Fruit fly (Drosophila melanogaster) S2 (cell line): ENCODE results near the gene CG15725.

ENCODE experiments used
- CG8478 ChIP-seq: fragments of >200 bp; optimal IDR thresholded peaks from 2 replicates; lab custom pipeline; 2018
- CTCF ChIP-seq, 2 experiments: fragments of >200 bp; optimal IDR thresholded peaks; 2 replicates each; lab custom pipeline; 2018

Gene CG15725

dm6 chrX:12705554-12705953 lies at the start of gene CG15725:
TSS of gene CG15725 (plus strand) at chrX:12705854.
- no peak for TF ChIP-seq CG8478 (lab: Kevin White, UChicago)
- no peak for TF ChIP-seq CTCF (optimal IDR thresholded peaks at IDR 0.05; lab: Kevin White, UChicago)

dm6 chrX:12658400-12658998 lies 47.2 kb upstream of the CG15725 start:
- TF ChIP-seq CTCF (optimal IDR thresholded peaks at IDR 0.05; lab: Kevin White, UChicago) (no peak), CG8478 (lab: Kevin White, UChicago) (no peak)

DNA sequence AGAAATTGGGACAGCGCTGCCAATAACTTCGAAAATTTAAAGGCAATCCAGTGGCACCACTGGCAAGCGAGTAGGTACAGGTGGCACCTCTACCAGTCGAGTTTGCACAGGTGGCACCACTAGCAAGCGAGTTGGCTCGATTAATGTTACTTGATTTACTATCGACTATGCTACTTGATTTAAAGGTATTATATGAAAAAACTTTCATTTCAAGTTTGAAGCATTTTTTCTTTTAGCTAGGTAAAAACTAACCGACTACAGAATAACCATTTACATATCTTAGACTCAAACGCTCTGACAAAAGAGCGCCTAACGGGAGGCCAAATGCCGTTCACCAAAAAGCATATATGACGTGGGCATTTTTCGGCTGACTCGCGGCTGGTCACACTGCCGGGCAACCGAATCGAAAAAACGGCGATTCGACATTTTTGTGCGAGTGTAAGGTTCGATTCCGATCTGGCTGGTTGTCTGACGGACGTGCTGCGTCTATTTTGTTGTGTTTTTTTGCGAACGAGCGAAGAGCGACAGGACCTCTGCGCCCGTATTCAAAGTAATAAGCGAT lies 46.6 kb upstream of the CG15725 start, which contains the start of gene Tis11:
Gene Tis11, plus strand, starts transcription at position 417 of the 562 bp plus-strand sequence.
- no peak for TF ChIP-seq CG8478 (lab: Kevin White, UChicago)
- TF ChIP-seq CTCF (optimal IDR thresholded peaks at IDR 0.05; lab: Kevin White, UChicago): peak; percentile 72 to 78

DNA sequence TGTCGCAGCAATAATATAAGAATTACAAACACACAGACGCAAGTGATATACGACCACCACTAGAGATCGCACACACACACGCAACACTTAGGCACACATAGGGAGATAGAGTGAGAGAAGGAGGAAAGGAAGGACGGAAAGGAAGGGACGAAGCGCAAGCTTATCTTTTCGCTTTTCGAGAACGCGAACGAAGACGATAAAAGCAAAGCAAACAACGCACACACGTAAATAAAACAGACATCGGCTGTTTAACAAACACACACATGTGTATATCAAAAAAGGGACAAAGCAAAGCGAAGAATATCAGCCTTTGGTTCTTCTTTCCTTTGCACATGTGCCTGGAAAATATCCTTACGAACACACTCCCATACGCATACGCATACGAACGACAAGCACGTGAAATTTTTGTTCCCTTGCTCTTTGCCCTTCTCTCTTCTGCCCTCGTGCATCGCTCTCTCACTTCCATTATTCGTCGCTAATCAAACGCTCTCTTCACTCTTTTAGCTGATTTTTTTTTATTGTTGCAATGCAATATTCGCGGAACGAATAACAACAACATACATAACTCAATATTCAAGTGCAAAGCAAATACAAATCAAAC lies 45.5 kb upstream of the CG15725 start:
- no peak for TF ChIP-seq CG8478 (lab: Kevin White, UChicago)
- no peak for TF ChIP-seq CTCF (optimal IDR thresholded peaks at IDR 0.05; lab: Kevin White, UChicago)

DNA sequence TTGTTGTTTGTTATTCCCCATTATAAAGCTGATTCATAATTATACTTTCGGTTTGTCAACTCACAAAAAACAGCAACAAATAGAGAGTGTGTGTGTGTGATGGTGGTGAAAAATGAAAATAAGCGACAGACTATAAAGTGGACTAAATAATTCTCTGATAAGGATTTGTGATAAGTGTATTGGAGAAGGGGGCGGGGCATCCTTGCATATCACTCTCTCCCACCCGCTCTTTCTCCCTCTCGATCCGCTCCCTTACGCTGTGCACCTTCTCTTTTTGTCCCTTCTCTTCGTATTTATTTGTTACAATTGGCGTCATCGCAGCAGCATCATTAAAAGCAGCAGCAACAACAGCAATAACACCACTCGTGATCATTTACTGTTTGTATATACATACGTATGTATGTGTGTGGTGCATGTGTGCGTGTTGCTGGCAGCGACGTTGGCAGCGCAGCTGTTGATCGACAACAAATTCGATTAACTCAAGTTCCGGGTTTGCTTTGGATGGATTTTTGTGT lies 44.2 kb upstream of the CG15725 start:
- no peak for TF ChIP-seq CG8478 (lab: Kevin White, UChicago)
- TF ChIP-seq CTCF (optimal IDR thresholded peaks at IDR 0.05; lab: Kevin White, UChicago): no peak

DNA sequence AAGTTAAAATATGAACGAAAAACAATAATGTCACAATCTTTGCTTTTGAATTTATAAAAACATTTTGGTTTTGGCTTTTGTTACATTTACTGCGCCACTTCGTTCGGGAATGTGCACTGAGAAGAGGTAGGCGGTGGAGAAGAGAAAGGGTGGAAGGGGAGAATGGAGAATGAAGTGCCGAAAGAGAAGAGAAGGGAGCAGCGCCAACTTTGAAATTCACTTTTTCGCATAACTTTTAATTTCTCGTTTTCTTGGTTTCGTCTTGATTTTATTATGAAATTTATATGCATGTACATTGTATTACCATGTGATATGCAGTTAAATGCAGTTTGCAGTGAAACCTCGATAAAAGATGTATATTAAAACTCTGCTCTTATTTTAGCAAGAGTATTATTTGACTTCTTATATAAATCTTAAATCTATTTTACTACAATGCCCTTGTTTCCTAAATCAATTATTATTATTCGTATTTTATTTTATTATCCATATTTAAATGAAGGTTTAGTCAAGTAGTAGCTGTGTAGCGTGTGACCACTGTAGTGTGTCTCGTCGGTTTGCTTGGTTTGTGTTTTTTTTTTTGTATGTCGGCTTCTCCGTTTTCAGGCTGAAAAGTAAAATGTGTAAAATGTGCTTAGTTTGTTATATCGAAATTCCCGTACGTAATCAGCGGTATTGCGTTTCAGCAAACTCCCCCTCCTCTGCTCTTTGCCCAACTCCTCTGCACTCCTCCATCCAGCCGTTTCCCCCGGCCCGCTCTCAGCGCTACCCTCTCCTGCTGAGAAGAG lies 42.8 kb upstream of the CG15725 start:
- TF ChIP-seq CTCF (optimal IDR thresholded peaks at IDR 0.05; lab: Kevin White, UChicago): no peak
- TF ChIP-seq CG8478 (lab: Kevin White, UChicago): no peak

- TF ChIP-seq CTCF (optimal IDR thresholded peaks at IDR 0.05; lab: Kevin White, UChicago): no peak
- TF ChIP-seq CG8478 (lab: Kevin White, UChicago): no peak
These were observed 42.2 kb upstream of the CG15725 start for dm6 chrX:12663464-12663938.

- no peak for TF ChIP-seq CTCF (optimal IDR thresholded peaks at IDR 0.05; lab: Kevin White, UChicago)
- no peak for TF ChIP-seq CG8478 (lab: Kevin White, UChicago)
These were observed 41.4 kb upstream of the CG15725 start for dm6 chrX:12664117-12664783.

dm6 chrX:12665112-12665795 lies 40.4 kb upstream of the CG15725 start:
- TF ChIP-seq CG8478 (lab: Kevin White, UChicago): peak; percentile 81
- TF ChIP-seq CTCF (optimal IDR thresholded peaks at IDR 0.05; lab: Kevin White, UChicago): no peak

DNA sequence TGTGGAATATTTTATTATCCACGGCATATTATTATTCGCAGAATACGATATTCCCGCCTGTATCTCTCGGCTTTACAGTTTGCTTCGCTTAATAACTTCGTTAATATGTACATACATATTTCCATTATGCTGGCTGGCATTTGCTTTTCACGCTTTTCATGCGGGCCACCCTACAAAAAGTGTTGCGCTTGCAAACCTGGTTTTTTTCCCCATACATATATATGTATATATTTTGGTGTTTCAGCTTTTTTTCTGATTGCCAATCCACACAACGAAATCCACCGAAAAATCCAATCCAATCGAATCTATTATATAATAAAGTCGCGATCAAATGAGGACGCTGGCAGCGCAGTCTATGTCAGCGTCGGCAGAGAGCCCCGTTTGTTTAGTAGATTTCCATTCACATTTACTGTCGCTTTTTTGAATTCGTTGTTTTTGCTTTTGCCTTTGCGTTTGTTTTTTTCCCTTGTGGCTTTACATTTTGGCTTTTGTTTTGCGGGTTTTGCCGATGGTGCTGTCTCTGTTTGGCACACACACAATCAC lies 39.8 kb upstream of the CG15725 start:
- TF ChIP-seq CTCF (optimal IDR thresholded peaks at IDR 0.05; lab: Kevin White, UChicago) (no peak), CG8478 (lab: Kevin White, UChicago) (no peak)

DNA sequence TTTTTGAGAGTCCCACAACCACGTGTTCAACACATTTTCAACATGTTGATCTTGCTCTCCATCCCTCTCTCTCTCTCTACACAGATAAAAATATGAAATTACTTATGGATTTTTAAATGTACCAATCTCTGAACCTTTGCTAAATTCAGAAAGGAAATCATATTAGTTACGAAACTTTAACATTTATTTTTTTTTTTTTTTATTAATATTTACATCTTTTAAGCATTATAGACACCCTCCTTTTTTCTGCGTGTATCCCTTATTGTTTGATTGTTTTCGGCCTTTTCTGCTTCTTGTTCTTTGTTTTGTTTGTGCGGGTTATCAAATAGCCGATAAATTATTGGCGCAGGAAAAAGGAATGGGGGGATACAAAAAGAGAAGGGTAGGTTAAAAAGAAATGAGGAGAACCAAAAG lies 39.2 kb upstream of the CG15725 start:
- TF ChIP-seq CG8478 (lab: Kevin White, UChicago): no peak
- no peak for TF ChIP-seq CTCF (optimal IDR thresholded peaks at IDR 0.05; lab: Kevin White, UChicago)

DNA sequence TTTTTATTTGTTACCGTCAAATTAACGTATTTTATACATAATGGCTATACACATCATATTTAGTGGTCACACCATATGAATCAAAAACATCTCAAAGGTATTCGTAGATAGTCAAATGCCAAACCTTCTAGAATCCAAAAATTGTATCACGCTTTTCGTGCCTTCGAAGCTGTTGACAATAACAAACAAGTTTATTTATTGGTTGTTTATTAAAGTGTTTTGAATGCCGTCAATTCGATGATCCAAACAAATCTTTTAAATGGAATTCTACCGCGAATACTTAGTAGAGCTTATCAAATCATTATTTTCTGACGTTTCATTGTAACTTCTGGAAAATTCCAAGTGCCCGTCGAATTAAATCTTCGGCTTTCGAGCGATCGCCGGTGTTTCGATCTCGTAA lies 38.6 kb upstream of the CG15725 start:
- TF ChIP-seq CG8478 (lab: Kevin White, UChicago): no peak
- TF ChIP-seq CTCF (optimal IDR thresholded peaks at IDR 0.05; lab: Kevin White, UChicago): no peak

DNA sequence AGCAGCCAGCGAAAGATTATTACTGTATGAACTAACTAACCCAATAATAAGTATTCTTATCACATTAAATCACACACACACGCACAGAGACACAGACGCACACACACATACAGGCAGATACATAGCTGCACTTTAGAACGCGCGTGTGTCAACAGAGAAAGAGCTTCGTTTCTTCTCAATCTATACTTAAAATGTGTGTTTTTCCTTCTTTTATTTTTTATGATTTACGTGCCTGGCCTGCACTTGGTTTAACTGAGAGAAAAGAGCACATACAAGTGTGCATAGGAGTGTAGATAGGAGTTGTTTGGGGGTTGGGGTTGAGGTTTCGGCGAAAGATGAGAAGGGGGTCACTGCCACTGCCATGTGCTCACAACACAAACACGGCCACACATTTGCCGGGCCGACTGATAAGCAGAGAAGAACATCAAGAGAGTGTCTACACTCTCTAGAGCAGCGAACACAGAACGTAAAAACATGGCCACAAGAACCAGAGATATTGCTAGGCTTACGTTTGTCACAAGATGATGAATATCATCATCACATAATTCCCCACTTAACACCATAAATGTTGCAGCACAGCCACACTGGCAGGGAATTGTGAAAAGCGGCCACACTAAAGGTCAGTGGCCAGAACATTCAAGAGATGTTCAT lies 37.9 kb upstream of the CG15725 start:
- TF ChIP-seq CTCF (optimal IDR thresholded peaks at IDR 0.05; lab: Kevin White, UChicago) (no peak), CG8478 (lab: Kevin White, UChicago) (no peak)
